Fruit fly (Drosophila melanogaster) whole organism, embryonic: ENCODE measurements around the gene Rack1.

Experiments
- Adf1 ChIP-seq: fragments of 200-800 bp; sonication (Bioruptor generic); IDR thresholded peaks from 2 replicates; pipeline ENCODE4 v1.3.6; 2022; ENCODE audit warnings: missing biosample characterization, missing genetic modification characterization
- Asciz ChIP-seq: fragments of 200-800 bp; sonication (Bioruptor generic); optimal IDR thresholded peaks from 2 replicates; lab custom pipeline; 2017; ENCODE audit warnings: missing biosample characterization, mild to moderate bottlenecking, missing genetic modification characterization, missing genetic modification reagents
- Bgb ChIP-seq: fragments of 200-800 bp; sonication (Bioruptor generic); IDR thresholded peaks from 2 replicates; pipeline ENCODE4 v1.3.6; 2022; ENCODE audit warnings: missing biosample characterization, missing genetic modification characterization; ENCODE audit not compliant: partially characterized antibody
- CG12219 ChIP-seq: fragments of 200-800 bp; sonication (Bioruptor generic); optimal IDR thresholded peaks from 3 replicates; lab custom pipeline; 2018; ENCODE audit warnings: missing biosample characterization, mild to moderate bottlenecking, missing genetic modification characterization
- CG12659 ChIP-seq: fragments of 200-800 bp; sonication (Bioruptor generic); optimal IDR thresholded peaks from 3 replicates; lab custom pipeline; 2017; ENCODE audit warnings: mild to moderate bottlenecking, missing biosample characterization, missing genetic modification reagents, missing genetic modification characterization
- CG12769 ChIP-seq: fragments of 200-800 bp; sonication (Bioruptor generic); optimal IDR thresholded peaks from 2 replicates; lab custom pipeline; 2019; ENCODE audit warnings: missing biosample characterization, mild to moderate bottlenecking, missing genetic modification characterization, moderate library complexity
- CG12942 ChIP-seq: fragments of 200-800 bp; sonication (Bioruptor generic); optimal IDR thresholded peaks from 3 replicates; lab custom pipeline; 2016; ENCODE audit warnings: missing biosample characterization, missing genetic modification characterization
- CG13287 ChIP-seq: fragments of 200-800 bp; sonication (Bioruptor generic); IDR thresholded peaks from 2 replicates; pipeline ENCODE4 v1.3.6; 2022; ENCODE audit warnings: missing biosample characterization, missing genetic modification characterization; ENCODE audit not compliant: partially characterized antibody
- CG13296 ChIP-seq: fragments of 200-800 bp; sonication (Bioruptor generic); optimal IDR thresholded peaks from 3 replicates; lab custom pipeline; 2018; ENCODE audit warnings: missing biosample characterization, mild to moderate bottlenecking, missing genetic modification characterization
- CG15073 ChIP-seq: fragments of 200-800 bp; sonication (Bioruptor generic); optimal IDR thresholded peaks from 2 replicates; lab custom pipeline; 2016; ENCODE audit warnings: missing biosample characterization, missing genetic modification characterization
- CG17186 ChIP-seq: fragments of 200-800 bp; sonication (Bioruptor generic); optimal IDR thresholded peaks from 3 replicates; lab custom pipeline; 2017; ENCODE audit warnings: missing biosample characterization, missing genetic modification reagents, missing genetic modification characterization
- CG17385 ChIP-seq: fragments of 200-800 bp; sonication (Bioruptor generic); optimal IDR thresholded peaks from 3 replicates; lab custom pipeline; 2018; ENCODE audit warnings: missing biosample characterization, mild to moderate bottlenecking, missing genetic modification characterization
- CG30403 ChIP-seq: fragments of 200-800 bp; sonication (Bioruptor generic); optimal IDR thresholded peaks from 3 replicates; lab custom pipeline; 2016; ENCODE audit warnings: missing biosample characterization, missing genetic modification characterization
- CG3163 ChIP-seq: fragments of 200-800 bp; sonication (Bioruptor generic); optimal IDR thresholded peaks from 3 replicates; lab custom pipeline; 2016; ENCODE audit warnings: missing biosample characterization, missing genetic modification characterization
- CG33557 ChIP-seq: fragments of 200-800 bp; sonication (Bioruptor generic); optimal IDR thresholded peaks from 2 replicates; lab custom pipeline; 2019; ENCODE audit warnings: missing biosample characterization, mild to moderate bottlenecking, missing genetic modification characterization, moderate library complexity
- CG4854 ChIP-seq: fragments of 200-800 bp; sonication (Bioruptor generic); optimal IDR thresholded peaks from 2 replicates; lab custom pipeline; 2016; ENCODE audit warnings: missing biosample characterization, missing genetic modification characterization, inconsistent platforms
- CG6654 ChIP-seq: fragments of 200-800 bp; sonication (Bioruptor generic); optimal IDR thresholded peaks from 2 replicates; lab custom pipeline; 2017; ENCODE audit warnings: missing biosample characterization, mild to moderate bottlenecking, missing genetic modification characterization
- CG8290 ChIP-seq, 3 experiments: fragments of 200-800 bp; sonication (Bioruptor generic); optimal IDR thresholded peaks; 2 replicates each; lab custom pipeline; 2016 to 2019; ENCODE audit warnings: missing biosample characterization in 3 of 3, missing genetic modification characterization in 3 of 3, mild to moderate bottlenecking in 2 of 3, moderate library complexity in 1 of 3
- CG8359 ChIP-seq: fragments of 200-800 bp; sonication (Bioruptor generic); optimal IDR thresholded peaks from 2 replicates; lab custom pipeline; 2017; ENCODE audit warnings: missing biosample characterization, mild to moderate bottlenecking, missing genetic modification characterization, borderline replicate concordance
- CG8924 ChIP-seq: fragments of 200-800 bp; optimal IDR thresholded peaks from 3 replicates; lab custom pipeline; 2019; ENCODE audit warnings: missing biosample characterization, mild to moderate bottlenecking, missing genetic modification characterization, moderate library complexity
- CG9817 ChIP-seq: fragments of 200-800 bp; sonication (Bioruptor generic); optimal IDR thresholded peaks from 2 replicates; lab custom pipeline; 2018; ENCODE audit warnings: missing biosample characterization, mild to moderate bottlenecking, missing genetic modification characterization, moderate library complexity
- CG9876 ChIP-seq: fragments of 200-800 bp; sonication (Bioruptor generic); optimal IDR thresholded peaks from 2 replicates; lab custom pipeline; 2016; ENCODE audit warnings: missing biosample characterization, missing genetic modification characterization
- CrebB ChIP-seq: fragments of 200-800 bp; sonication (Bioruptor generic); optimal IDR thresholded peaks from 3 replicates; lab custom pipeline; 2018; ENCODE audit warnings: missing biosample characterization, mild to moderate bottlenecking, missing genetic modification characterization
- D19A ChIP-seq: fragments of 200-800 bp; optimal IDR thresholded peaks from 3 replicates; lab custom pipeline; 2019; ENCODE audit warnings: missing biosample characterization, mild to moderate bottlenecking, missing genetic modification characterization, moderate library complexity
- Dad ChIP-seq: fragments of 200-800 bp; sonication (Bioruptor generic); optimal IDR thresholded peaks from 3 replicates; lab custom pipeline; 2016; ENCODE audit warnings: missing biosample characterization, missing genetic modification characterization
- Dfd ChIP-seq, 2 experiments: fragments of >200 bp; optimal IDR thresholded peaks; 2 replicates each; lab custom pipeline; 2017; ENCODE audit warnings: missing biosample characterization in 2 of 2, missing genetic modification characterization in 2 of 2
- Dll ChIP-seq: fragments of 200-800 bp; sonication (Bioruptor generic); IDR thresholded peaks from 4 replicates; pipeline ENCODE4 v1.3.6; 2022; ENCODE audit warnings: missing biosample characterization, missing genetic modification characterization; ENCODE audit not compliant: partially characterized antibody
- Dp ChIP-seq: fragments of 200-800 bp; sonication (Bioruptor generic); optimal IDR thresholded peaks from 2 replicates; lab custom pipeline; 2018; ENCODE audit warnings: missing biosample characterization, mild to moderate bottlenecking, missing genetic modification characterization, moderate library complexity
- HLH4C ChIP-seq: fragments of 200-800 bp; sonication (Bioruptor generic); IDR thresholded peaks from 3 replicates; pipeline ENCODE4 v1.3.6; 2022; ENCODE audit warnings: missing biosample characterization, missing genetic modification characterization; ENCODE audit not compliant: partially characterized antibody
- Hey ChIP-seq: fragments of 200-800 bp; sonication (Bioruptor generic); optimal IDR thresholded peaks from 3 replicates; lab custom pipeline; 2018; ENCODE audit warnings: missing biosample characterization, mild to moderate bottlenecking, missing genetic modification characterization
- Max ChIP-seq: fragments of 200-800 bp; sonication (Bioruptor generic); optimal IDR thresholded peaks from 2 replicates; lab custom pipeline; 2016; ENCODE audit warnings: missing biosample characterization, mild to moderate bottlenecking, missing genetic modification characterization
- NC2α ChIP-seq: fragments of 200-800 bp; sonication (Bioruptor generic); optimal IDR thresholded peaks from 2 replicates; lab custom pipeline; 2016; ENCODE audit warnings: missing biosample characterization, missing genetic modification characterization
- Oaz ChIP-seq: fragments of 200-800 bp; sonication (Bioruptor generic); IDR thresholded peaks from 2 replicates; pipeline ENCODE4 v1.3.6; 2022; ENCODE audit warnings: missing biosample characterization, missing genetic modification characterization
- Rfx ChIP-seq: fragments of 200-800 bp; sonication (Bioruptor generic); IDR thresholded peaks from 2 replicates; pipeline ENCODE4 v1.3.6; 2022; ENCODE audit warnings: missing biosample characterization, missing genetic modification characterization
- Trl ChIP-seq, 3 experiments: fragments of >200 bp in 2 of 3; fragments of 200-800 bp in 1 of 3; sonication (Bioruptor generic) in 1 of 3; optimal IDR thresholded peaks; 2 replicates in 1 of 3; 3 replicates in 2 of 3; lab custom pipeline; 2016 to 2017; ENCODE audit warnings: missing biosample characterization in 1 of 3, missing genetic modification characterization in 1 of 3
- ara ChIP-seq: fragments of 200-800 bp; sonication (Bioruptor generic); IDR thresholded peaks from 2 replicates; pipeline ENCODE4 v1.3.6; 2022; ENCODE audit warnings: missing biosample characterization, missing genetic modification characterization
- az2 ChIP-seq: fragments of 200-800 bp; sonication (Bioruptor generic); optimal IDR thresholded peaks from 3 replicates; lab custom pipeline; 2016; ENCODE audit warnings: missing biosample characterization, missing genetic modification characterization
- bowl ChIP-seq: fragments of 200-800 bp; sonication (Bioruptor generic); IDR thresholded peaks from 2 replicates; pipeline ENCODE4 v1.3.6; 2022; ENCODE audit warnings: missing biosample characterization, missing genetic modification characterization
- btn ChIP-seq: fragments of 200-800 bp; sonication (Bioruptor generic); optimal IDR thresholded peaks from 2 replicates; lab custom pipeline; 2016; ENCODE audit warnings: missing biosample characterization, missing genetic modification characterization
- eve ChIP-seq, 2 experiments: fragments of >200 bp; optimal IDR thresholded peaks; 2 replicates each; lab custom pipeline; 2017; ENCODE audit warnings: missing biosample characterization in 2 of 2, missing genetic modification characterization in 2 of 2
- kah ChIP-seq: fragments of 200-800 bp; sonication (Bioruptor generic); optimal IDR thresholded peaks from 2 replicates; lab custom pipeline; 2018; ENCODE audit warnings: missing biosample characterization, mild to moderate bottlenecking, missing genetic modification characterization
- nerfin-2 ChIP-seq: fragments of 200-800 bp; sonication (Bioruptor generic); IDR thresholded peaks from 2 replicates; pipeline ENCODE4 v1.3.6; 2022; ENCODE audit warnings: missing biosample characterization, missing genetic modification characterization; ENCODE audit not compliant: partially characterized antibody
- psq ChIP-seq: fragments of 200-800 bp; sonication (Bioruptor generic); optimal IDR thresholded peaks from 2 replicates; lab custom pipeline; 2017; ENCODE audit warnings: missing biosample characterization, missing genetic modification characterization
- seq ChIP-seq: fragments of 200-800 bp; sonication (Bioruptor generic); IDR thresholded peaks from 2 replicates; pipeline ENCODE4 v1.3.6; 2022; ENCODE audit warnings: missing biosample characterization, missing genetic modification characterization
- sim ChIP-seq: fragments of 200-800 bp; sonication (Bioruptor generic); IDR thresholded peaks from 2 replicates; pipeline ENCODE4 v1.3.6; 2022; ENCODE audit warnings: missing biosample characterization, missing genetic modification characterization
- stc ChIP-seq: fragments of 200-800 bp; sonication (Bioruptor generic); IDR thresholded peaks from 2 replicates; pipeline ENCODE4 v1.3.6; 2022; ENCODE audit warnings: missing biosample characterization, missing genetic modification characterization
- vvl ChIP-seq: fragments of 200-800 bp; sonication (Bioruptor generic); IDR thresholded peaks from 2 replicates; pipeline ENCODE4 v1.3.6; 2022; ENCODE audit warnings: missing biosample characterization, missing genetic modification characterization

Rack1 gene

dm6 chr2L:7811249-7812002 lies 15.7 kb downstream of the Rack1 start, which contains the start of gene LanB1 (continued):
- TF ChIP-seq CG13287 (GFP tag; lab: Robert Waterston, UW) (peak; percentile 44), Adf1 (GFP tag; lab: Robert Waterston, UW) (no peak), CG12942 (GFP tag; lab: Kevin White, UChicago) (no peak), Oaz (no peak), CG9817 (no peak), az2 (GFP tag; lab: Kevin White, UChicago) (no peak), CG30403 (GFP tag; lab: Kevin White, UChicago) (no peak), CG3163 (GFP tag; lab: Kevin White, UChicago) (no peak), D19A (tag; lab: Kevin White, UChicago) (peak; percentile 11), CG9876 (GFP tag; lab: Kevin White, UChicago) (no peak), CG12659 (GFP tag; lab: Kevin White, UChicago) (peak; percentile 46), ara (GFP tag; lab: Robert Waterston, UW) (peak; percentile 29; the same call in 1 of the 2 replicates), CG4854 (GFP tag; lab: Kevin White, UChicago) (no peak), HLH4C (GFP tag; lab: Robert Waterston, UW) (peak; percentile 61; the same call in 1 of the 3 replicates), CG8924 (peak; percentile 3), Hey (no peak), Dll (GFP tag; lab: Robert Waterston, UW) (peak; percentile 53; the same call in 1 of the 4 replicates), bowl (GFP tag; lab: Robert Waterston, UW) (0 out of 2 replicates have a peak, but pooled peaks have one; percentile 14), CG12219 (GFP tag; lab: Kevin White, UChicago) (peak; percentile 16), Dfd (GFP tag; optimal IDR thresholded peaks at IDR 0.05; lab: Kevin White, UChicago) (no peak), Dp (peak; percentile 43), Trl (optimal IDR thresholded peaks at IDR 0.05; lab: Kevin White, UChicago) (peak; percentile 36 to 44), Trl (GFP tag; optimal IDR thresholded peaks at IDR 0.05; lab: Kevin White, UChicago) (no peak), kah (GFP tag; lab: Kevin White, UChicago) (peak; percentile 73), CG17186 (GFP tag; lab: Kevin White, UChicago) (no peak), Rfx (GFP tag; lab: Robert Waterston, UW) (peak; percentile 32; the same call in 1 of the 2 replicates), sim (GFP tag; lab: Robert Waterston, UW) (no peak), stc (no peak; the same call in 1 of the 2 replicates), CG8290 (GFP tag; optimal IDR thresholded peaks at IDR 0.05; lab: Kevin White, UChicago) (no peak), CG8290 (tag; optimal IDR thresholded peaks at IDR 0.05; lab: Kevin White, UChicago) (peak in 1 of 2 experiments; percentile 57), CG17385 (GFP tag; lab: Kevin White, UChicago) (peak; percentile 34), seq (GFP tag; lab: Robert Waterston, UW) (no peak), psq (peak; percentile 37), NC2α (GFP tag; lab: Kevin White, UChicago) (no peak), nerfin-2 (GFP tag; lab: Robert Waterston, UW) (peak; percentile 64; the same call in 1 of the 2 replicates), Bgb (GFP tag; lab: Robert Waterston, UW) (peak; percentile 58; the same call in 1 of the 2 replicates), CG8359 (no peak), vvl (GFP tag; lab: Robert Waterston, UW) (peak; percentile 47; the same call in 1 of the 2 replicates), CG13296 (no peak), CG12769 (tag; lab: Kevin White, UChicago) (peak; percentile 35), CG33557 (GFP tag; lab: Kevin White, UChicago) (no peak), btn (no peak), Max (GFP tag; lab: Kevin White, UChicago) (no peak), Asciz (GFP tag; lab: Kevin White, UChicago) (no peak), CG6654 (GFP tag; lab: Kevin White, UChicago) (no peak), eve (GFP tag; optimal IDR thresholded peaks at IDR 0.05; lab: Kevin White, UChicago) (peak in 1 of 2 experiments; percentile 44), CG15073 (GFP tag; lab: Kevin White, UChicago) (no peak), Dad (GFP tag; lab: Kevin White, UChicago) (peak; percentile 19), CrebB (tag; lab: Kevin White, UChicago) (peak; percentile 27)
